Worm (Caenorhabditis elegans): ENCODE results near the gene fbxa-84.

The fbxa-84 gene

ce11 chrV:15182407-15182806 is at the start of gene fbxa-84:
Gene fbxa-84 (plus strand): TSS chrV:15182440.
- no peak for TF ChIP-seq dao-5 (tag; optimal IDR thresholded peaks at IDR 0.05)
- no peak for TF ChIP-seq him-1 (tag; optimal IDR thresholded peaks at IDR 0.05)
- TF ChIP-seq W03F9.2 (tag; optimal IDR thresholded peaks at IDR 0.05): no peak

ce11 chrV:15133812-15134211 is 48.4 kb upstream of the fbxa-84 start:
- no peak for TF ChIP-seq him-1 (tag; optimal IDR thresholded peaks at IDR 0.05)

ce11 chrV:15136772-15137171 is 45.5 kb upstream of the fbxa-84 start, which contains the start of gene aipl-1:
Gene aipl-1 (minus strand): TSS chrV:15136801.
- TF ChIP-seq W03F9.2 (tag; optimal IDR thresholded peaks at IDR 0.05) (peak; percentile 65), dao-5 (tag; optimal IDR thresholded peaks at IDR 0.05) (no peak), him-1 (tag; optimal IDR thresholded peaks at IDR 0.05) (no peak)

- TF ChIP-seq dao-5 (tag; optimal IDR thresholded peaks at IDR 0.05) (no peak), W03F9.2 (tag; optimal IDR thresholded peaks at IDR 0.05) (no peak), him-1 (tag; optimal IDR thresholded peaks at IDR 0.05) (no peak)
Measured at ce11 chrV:15139811-15140210, 42.4 kb upstream of the fbxa-84 start.

- TF ChIP-seq him-1 (tag; optimal IDR thresholded peaks at IDR 0.05): no peak
- no peak for TF ChIP-seq W03F9.2 (tag; optimal IDR thresholded peaks at IDR 0.05)
Measured at ce11 chrV:15140247-15140646, 42.0 kb upstream of the fbxa-84 start, which contains the start of gene K08F9.3. Gene K08F9.3 (plus strand): TSS chrV:15140547.

- TF ChIP-seq him-1 (tag; optimal IDR thresholded peaks at IDR 0.05): no peak
- no peak for TF ChIP-seq W03F9.2 (tag; optimal IDR thresholded peaks at IDR 0.05)
- TF ChIP-seq dao-5 (tag; optimal IDR thresholded peaks at IDR 0.05): no peak
Measured at ce11 chrV:15143285-15143684, 39.0 kb upstream of the fbxa-84 start, which contains the start of gene K08F9.1. Gene K08F9.1 (minus strand): TSS chrV:15143385.

- TF ChIP-seq dao-5 (tag; optimal IDR thresholded peaks at IDR 0.05): no peak
- peak; percentile 64 for TF ChIP-seq W03F9.2 (tag; optimal IDR thresholded peaks at IDR 0.05)
- no peak for TF ChIP-seq him-1 (tag; optimal IDR thresholded peaks at IDR 0.05)
Measured at ce11 chrV:15143798-15144197, 38.4 kb upstream of the fbxa-84 start, which contains the start of gene K08F9.4. Gene K08F9.4 (plus strand): TSS chrV:15144019.

- TF ChIP-seq W03F9.2 (tag; optimal IDR thresholded peaks at IDR 0.05): no peak
- TF ChIP-seq him-1 (tag; optimal IDR thresholded peaks at IDR 0.05): no peak
- TF ChIP-seq dao-5 (tag; optimal IDR thresholded peaks at IDR 0.05): no peak
Measured at ce11 chrV:15147776-15148175, 34.5 kb upstream of the fbxa-84 start, which contains the start of gene T09F5.20. Gene T09F5.20 (minus strand): TSS chrV:15147876.

- TF ChIP-seq him-1 (tag; optimal IDR thresholded peaks at IDR 0.05) (no peak), dao-5 (tag; optimal IDR thresholded peaks at IDR 0.05) (no peak), W03F9.2 (tag; optimal IDR thresholded peaks at IDR 0.05) (no peak)
Measured at ce11 chrV:15148800-15149199, 33.4 kb upstream of the fbxa-84 start, which contains the start of gene T09F5.1. Gene T09F5.1 (plus strand): TSS chrV:15149100.

- TF ChIP-seq W03F9.2 (tag; optimal IDR thresholded peaks at IDR 0.05): no peak
- no peak for TF ChIP-seq him-1 (tag; optimal IDR thresholded peaks at IDR 0.05)
- TF ChIP-seq dao-5 (tag; optimal IDR thresholded peaks at IDR 0.05): no peak
Measured at ce11 chrV:15150176-15150575, 32.1 kb upstream of the fbxa-84 start.

- TF ChIP-seq W03F9.2 (tag; optimal IDR thresholded peaks at IDR 0.05) (no peak), dao-5 (tag; optimal IDR thresholded peaks at IDR 0.05) (no peak), him-1 (tag; optimal IDR thresholded peaks at IDR 0.05) (no peak)
Measured at ce11 chrV:15150661-15151060, 31.6 kb upstream of the fbxa-84 start, which contains the start of gene T09F5.2. Gene T09F5.2 (plus strand): TSS chrV:15150961.

- TF ChIP-seq dao-5 (tag; optimal IDR thresholded peaks at IDR 0.05) (no peak), him-1 (tag; optimal IDR thresholded peaks at IDR 0.05) (no peak), W03F9.2 (tag; optimal IDR thresholded peaks at IDR 0.05) (no peak)
Measured at ce11 chrV:15152010-15152409, 30.2 kb upstream of the fbxa-84 start.

ce11 chrV:15153277-15153676 is 29.0 kb upstream of the fbxa-84 start, which contains the start of gene srh-55:
Gene srh-55 (plus strand): TSS chrV:15153577.
- TF ChIP-seq W03F9.2 (tag; optimal IDR thresholded peaks at IDR 0.05): no peak
- no peak for TF ChIP-seq dao-5 (tag; optimal IDR thresholded peaks at IDR 0.05)
- no peak for TF ChIP-seq him-1 (tag; optimal IDR thresholded peaks at IDR 0.05)

ce11 chrV:15156504-15156903 is 25.7 kb upstream of the fbxa-84 start:
- TF ChIP-seq him-1 (tag; optimal IDR thresholded peaks at IDR 0.05) (no peak), W03F9.2 (tag; optimal IDR thresholded peaks at IDR 0.05) (no peak), dao-5 (tag; optimal IDR thresholded peaks at IDR 0.05) (no peak)

ce11 chrV:15158691-15159090 is 23.5 kb upstream of the fbxa-84 start, which contains the start of gene str-45:
Gene str-45 (plus strand): TSS chrV:15158991.
- TF ChIP-seq dao-5 (tag; optimal IDR thresholded peaks at IDR 0.05) (no peak), W03F9.2 (tag; optimal IDR thresholded peaks at IDR 0.05) (no peak), him-1 (tag; optimal IDR thresholded peaks at IDR 0.05) (no peak)

Measured in whole organism, L4/young adult.